Worm (Caenorhabditis elegans): ENCODE data around the gene calu-1.

ce11 chrX:4981059-4981458, 10.3 kb upstream of the calu-1 start:
- TF ChIP-seq nhr-237 (tag; optimal IDR thresholded peaks at IDR 0.05) (no peak), nhr-25 (tag; optimal IDR thresholded peaks at IDR 0.05) (no peak), R02D3.7 (tag; optimal IDR thresholded peaks at IDR 0.05) (no peak), sem-4 (tag; optimal IDR thresholded peaks at IDR 0.05) (no peak), ama-1 (optimal IDR thresholded peaks at IDR 0.05) (no peak), ztf-4 (tag; optimal IDR thresholded peaks at IDR 0.05) (no peak)

Data from whole organism, L2 larva.